Worm (Caenorhabditis elegans) whole organism, L3 larva: ENCODE data around the gene clp-10.

Experiments used
- nhr-237 ChIP-seq: fragments of 150-350 bp; optimal IDR thresholded peaks from 2 replicates; lab custom pipeline; 2014; ENCODE audit warnings: missing biosample characterization, missing genetic modification characterization
- nhr-28 ChIP-seq: fragments of 150-350 bp; optimal IDR thresholded peaks from 2 replicates; lab custom pipeline; 2014; ENCODE audit warnings: missing biosample characterization, missing genetic modification characterization
- nhr-77 ChIP-seq: fragments of 150-350 bp; optimal IDR thresholded peaks from 2 replicates; lab custom pipeline; 2014; ENCODE audit warnings: missing biosample characterization, missing genetic modification characterization
- pqm-1 ChIP-seq: fragments of 150-350 bp; optimal IDR thresholded peaks from 2 replicates; lab custom pipeline; 2017; ENCODE audit warnings: missing biosample characterization, missing genetic modification characterization, inconsistent platforms
- tbx-2 ChIP-seq: sonication (generic microtip); optimal IDR thresholded peaks from 2 replicates; lab custom pipeline; 2016; ENCODE audit warnings: mild to moderate bottlenecking, missing genetic modification characterization, missing compliant biosample characterization
- ztf-4 ChIP-seq: fragments of 150-350 bp; optimal IDR thresholded peaks from 2 replicates; lab custom pipeline; 2014; ENCODE audit warnings: missing biosample characterization, missing genetic modification characterization

ce11 chrIII:14175-14574 is 23.8 kb downstream of the clp-10 start:
- TF ChIP-seq nhr-237 (no peak), ztf-4 (tag; lab: Kevin White, UChicago) (no peak), pqm-1 (no peak), tbx-2 (tag; lab: Kevin White, UChicago) (no peak), nhr-28 (tag; lab: Kevin White, UChicago) (no peak), nhr-77 (no peak)
